Fruit fly (Drosophila melanogaster): ENCODE results near the gene Scamp.

dm6 chrX:15401861-15402260 is 47.8 kb downstream of the Scamp start:
- TF ChIP-seq EcR (GFP tag; optimal IDR thresholded peaks at IDR 0.05): no peak
- TF ChIP-seq fd96Ca (GFP tag; IDR thresholded peaks at IDR 0.05): no peak
- TF ChIP-seq CG15710 (tag; optimal IDR thresholded peaks at IDR 0.05): no peak
- no peak for TF ChIP-seq CG17806 (tag; optimal IDR thresholded peaks at IDR 0.05)
- TF ChIP-seq Snoo (tag; optimal IDR thresholded peaks at IDR 0.05): no peak
- no peak for TF ChIP-seq CG8159 (tag; optimal IDR thresholded peaks at IDR 0.05)
- no peak for TF ChIP-seq rn (GFP tag; IDR thresholded peaks at IDR 0.05)
- TF ChIP-seq CG4496 (GFP tag; IDR thresholded peaks at IDR 0.05): no peak

Measured in whole organism, pupa.